Fruit fly (Drosophila melanogaster): ENCODE data around the gene CG6761.

- TF ChIP-seq gem (tag; optimal IDR thresholded peaks at IDR 0.05) (no peak), Dll (GFP tag; IDR thresholded peaks at IDR 0.05; ENCODE audit: partially characterized antibody) (no peak), Blimp-1 (GFP tag; optimal IDR thresholded peaks at IDR 0.05) (no peak), Adf1 (GFP tag; IDR thresholded peaks at IDR 0.05) (no peak), CG11398 (GFP tag; optimal IDR thresholded peaks at IDR 0.05) (no peak), CG16779 (GFP tag; IDR thresholded peaks at IDR 0.05) (no peak), pita (GFP tag; optimal IDR thresholded peaks at IDR 0.05) (no peak), Pdp1 (GFP tag; optimal IDR thresholded peaks at IDR 0.05) (peak in 1 of 2 experiments; percentile 40), Ravus (GFP tag; IDR thresholded peaks at IDR 0.05) (no peak)
Measured at dm6 chr3L:9716595-9716994, 13.2 kb upstream of the CG6761 start.
